Worm (Caenorhabditis elegans) whole organism, L2 larva: ENCODE measurements around the gene Y48E1C.4.

ENCODE experiments used
- R02D3.7 ChIP-seq: fragments of 150-350 bp; optimal IDR thresholded peaks from 2 replicates; lab custom pipeline; 2014; ENCODE audit warnings: missing biosample characterization, missing genetic modification characterization
- ZK546.5 ChIP-seq: sonication (generic microtip); optimal IDR thresholded peaks from 2 replicates; lab custom pipeline; 2017; ENCODE audit warnings: missing biosample characterization, missing genetic modification characterization
- lin-13 ChIP-seq: fragments of 150-350 bp; optimal IDR thresholded peaks from 2 replicates; lab custom pipeline; 2014; ENCODE audit warnings: missing biosample characterization, missing genetic modification reagents, missing genetic modification characterization
- nhr-10 ChIP-seq: sonication (generic microtip); optimal IDR thresholded peaks from 2 replicates; lab custom pipeline; 2017; ENCODE audit warnings: missing biosample characterization, missing genetic modification characterization
- nhr-11 ChIP-seq: fragments of 150-350 bp; optimal IDR thresholded peaks from 2 replicates; lab custom pipeline; 2014; ENCODE audit warnings: missing biosample characterization, missing genetic modification characterization
- nhr-6 ChIP-seq: fragments of 150-350 bp; optimal IDR thresholded peaks from 2 replicates; lab custom pipeline; 2014; ENCODE audit warnings: missing biosample characterization, missing genetic modification characterization
- unc-39 ChIP-seq: fragments of 150-350 bp; optimal IDR thresholded peaks from 2 replicates; lab custom pipeline; 2014; ENCODE audit warnings: missing biosample characterization, missing genetic modification characterization

DNA sequence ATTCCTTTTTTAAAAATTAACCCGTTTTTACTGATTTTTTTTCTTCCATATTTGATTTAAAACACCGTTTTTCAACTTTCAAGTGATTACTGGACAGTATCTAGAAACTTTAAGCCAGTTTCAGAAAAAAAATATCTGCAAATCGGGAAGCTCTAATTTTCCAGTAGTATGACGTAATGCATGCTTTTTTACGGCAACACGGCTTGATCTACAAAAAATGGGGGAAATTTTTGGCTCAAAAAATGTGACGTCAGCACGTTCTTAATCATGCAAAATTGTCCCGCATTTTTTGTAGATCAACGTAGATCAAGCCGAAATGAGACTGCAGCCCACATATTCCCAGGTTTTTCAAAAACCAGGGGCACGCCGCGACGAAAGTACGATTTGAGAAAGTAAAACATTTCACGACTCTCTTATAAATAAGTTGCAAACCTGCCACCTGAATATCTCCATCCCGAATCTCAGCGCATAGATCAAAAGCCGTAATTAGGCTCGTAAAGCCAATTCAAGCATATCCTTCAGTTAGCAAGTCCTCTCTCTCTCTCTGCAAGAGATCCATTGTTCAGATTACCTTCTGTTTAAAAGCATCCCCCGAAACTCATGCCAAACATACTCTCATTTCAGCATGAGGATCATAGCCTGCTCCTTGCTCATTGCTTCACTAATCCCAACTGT, 45.3 kb upstream of the Y48E1C.4 start, which contains the start of gene E01G4.6:
- no peak for TF ChIP-seq R02D3.7 (tag; lab: Kevin White, UChicago)
- no peak for TF ChIP-seq nhr-11 (tag; lab: Kevin White, UChicago)
- no peak for TF ChIP-seq unc-39 (tag; lab: Kevin White, UChicago)
- TF ChIP-seq nhr-6 = no peak
- no peak for TF ChIP-seq lin-13 (GFP tag; lab: Kevin White, UChicago)
- TF ChIP-seq nhr-10 (tag; lab: Kevin White, UChicago) = no peak
- no peak for TF ChIP-seq ZK546.5 (tag; lab: Kevin White, UChicago)
